Worm (Caenorhabditis elegans): ENCODE measurements around the gene M02F4.1.

Gene M02F4.1

DNA sequence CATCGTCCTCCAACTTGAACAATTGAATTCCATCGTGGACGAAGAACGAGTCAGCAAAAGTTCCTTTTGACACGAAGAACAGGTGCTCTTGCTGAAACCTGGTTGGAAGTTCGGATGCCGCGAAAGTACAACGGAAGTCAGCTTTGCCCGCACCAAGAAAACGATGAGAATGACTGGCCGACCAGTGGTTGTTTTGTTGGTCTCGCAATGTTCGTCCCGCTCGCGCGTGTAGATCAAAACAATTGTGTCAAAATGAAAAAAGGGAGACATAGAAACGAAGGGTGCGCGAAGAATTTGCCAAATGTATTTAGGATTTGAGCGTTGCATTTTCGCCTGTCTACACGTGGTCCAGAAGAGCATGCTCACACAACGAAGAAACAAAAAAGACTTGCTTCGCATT, at the start of gene M02F4.1:
TSS of gene M02F4.1 (minus strand) at position 101 of the 400 bp plus-strand sequence.
- TF ChIP-seq lin-39 (tag; optimal IDR thresholded peaks at IDR 0.05): no peak
- TF ChIP-seq lin-11 (tag; optimal IDR thresholded peaks at IDR 0.05): no peak
- TF ChIP-seq ceh-82 (tag; optimal IDR thresholded peaks at IDR 0.05): no peak
- TF ChIP-seq sma-3 (GFP tag; optimal IDR thresholded peaks at IDR 0.05): no peak
- TF ChIP-seq lin-13 (GFP tag; optimal IDR thresholded peaks at IDR 0.05): no peak
- no peak for TF ChIP-seq R02D3.7 (tag; optimal IDR thresholded peaks at IDR 0.05)
- no peak for TF ChIP-seq sma-9 (GFP tag; optimal IDR thresholded peaks at IDR 0.05)
- no peak for TF ChIP-seq sma-9 (tag; optimal IDR thresholded peaks at IDR 0.05)
- no peak for TF ChIP-seq ama-1 (optimal IDR thresholded peaks at IDR 0.05)
- TF ChIP-seq mbf-1 (tag; optimal IDR thresholded peaks at IDR 0.05): no peak
- no peak for TF ChIP-seq crh-2 (tag; optimal IDR thresholded peaks at IDR 0.05)
- no peak for TF ChIP-seq peb-1 (tag; optimal IDR thresholded peaks at IDR 0.05)
- TF ChIP-seq dmd-4 (tag; optimal IDR thresholded peaks at IDR 0.05): no peak
- no peak for TF ChIP-seq fos-1 (tag; optimal IDR thresholded peaks at IDR 0.05)
- TF ChIP-seq lsy-2 (tag; optimal IDR thresholded peaks at IDR 0.05): no peak
- TF ChIP-seq nhr-11 (tag; optimal IDR thresholded peaks at IDR 0.05): no peak
- TF ChIP-seq ztf-11 (tag; optimal IDR thresholded peaks at IDR 0.05): no peak
- TF ChIP-seq ztf-4 (tag; optimal IDR thresholded peaks at IDR 0.05): no peak
- no peak for TF ChIP-seq nhr-77 (tag; optimal IDR thresholded peaks at IDR 0.05)
- TF ChIP-seq gmeb-1 (tag; optimal IDR thresholded peaks at IDR 0.05): no peak

- no peak for TF ChIP-seq unc-39 (tag; optimal IDR thresholded peaks at IDR 0.05)
- TF ChIP-seq lsy-2 (tag; optimal IDR thresholded peaks at IDR 0.05): no peak
- no peak for TF ChIP-seq nhr-23 (tag; optimal IDR thresholded peaks at IDR 0.05)
- TF ChIP-seq egl-27 (tag; optimal IDR thresholded peaks at IDR 0.05): no peak
- no peak for TF ChIP-seq C34F6.9 (tag; optimal IDR thresholded peaks at IDR 0.05)
- no peak for TF ChIP-seq ceh-16 (tag; optimal IDR thresholded peaks at IDR 0.05)
Observed at ce11 chrX:3070322-3070721, 41.4 kb upstream of the M02F4.1 start, which contains the start of gene ceh-31. ceh-31 (minus strand) TSS chrX:3070422.

ce11 chrX:3067052-3067451, 38.1 kb upstream of the M02F4.1 start:
- TF ChIP-seq egl-27 (tag; optimal IDR thresholded peaks at IDR 0.05) (no peak), lin-11 (tag; optimal IDR thresholded peaks at IDR 0.05) (no peak)

DNA sequence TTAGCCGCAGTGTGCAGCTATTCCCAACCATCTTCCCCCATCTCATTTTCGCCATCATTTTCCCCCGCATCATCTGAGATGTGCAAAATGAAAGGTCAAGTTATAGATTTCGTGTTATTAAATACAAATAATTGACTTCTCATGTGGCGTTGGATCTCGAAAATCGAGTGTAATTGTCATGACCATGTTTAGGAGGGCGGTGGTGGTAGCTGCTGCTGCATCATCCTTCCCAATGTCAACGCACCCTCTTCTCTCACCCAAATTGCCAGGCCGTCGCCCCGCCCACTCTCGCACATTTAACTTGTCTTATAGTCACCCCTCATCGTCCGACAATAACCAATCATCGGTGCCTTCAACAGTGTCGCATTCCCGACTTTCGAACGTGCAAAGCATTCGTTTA, 34.3 kb upstream of the M02F4.1 start, which contains the start of gene ceh-30:
TSS of gene ceh-30 (plus strand) at position 301 of the 400 bp plus-strand sequence.
- TF ChIP-seq unc-62 (GFP tag; optimal IDR thresholded peaks at IDR 0.05) (no peak), nhr-21 (tag; optimal IDR thresholded peaks at IDR 0.05) (no peak), crh-2 (tag; optimal IDR thresholded peaks at IDR 0.05) (no peak), unc-39 (tag; optimal IDR thresholded peaks at IDR 0.05) (no peak), mbf-1 (tag; optimal IDR thresholded peaks at IDR 0.05) (no peak), mab-5 (tag; optimal IDR thresholded peaks at IDR 0.05) (no peak), ztf-1 (GFP tag; conservative IDR thresholded peaks at IDR 0.05) (no peak), egl-27 (tag; optimal IDR thresholded peaks at IDR 0.05) (no peak), unc-55 (GFP tag; optimal IDR thresholded peaks at IDR 0.05) (no peak), sma-3 (GFP tag; optimal IDR thresholded peaks at IDR 0.05) (no peak), ztf-4 (tag; optimal IDR thresholded peaks at IDR 0.05) (no peak), nhr-237 (tag; optimal IDR thresholded peaks at IDR 0.05) (no peak), R02D3.7 (tag; optimal IDR thresholded peaks at IDR 0.05) (no peak), fos-1 (tag; optimal IDR thresholded peaks at IDR 0.05) (no peak)

DNA sequence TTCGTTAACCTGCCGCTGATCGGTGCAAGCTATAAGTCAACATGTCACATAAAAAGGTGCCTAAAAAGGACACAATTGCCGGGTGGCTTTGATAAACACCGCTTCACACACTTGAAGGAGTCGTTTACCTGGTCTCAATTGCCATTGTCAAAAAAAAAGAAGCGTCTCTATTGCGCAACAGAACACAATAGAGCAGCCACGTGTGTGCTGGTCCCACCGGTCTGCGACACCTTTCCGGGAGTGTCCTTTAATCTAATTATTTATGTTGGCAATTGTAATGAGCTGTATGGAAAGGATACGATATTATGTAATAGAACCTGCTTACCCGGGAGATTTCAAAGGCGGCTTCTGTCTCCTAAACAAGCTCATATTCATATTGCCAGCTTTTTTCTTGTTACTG, 32.8 kb upstream of the M02F4.1 start:
- no peak for TF ChIP-seq ZK546.5 (tag; optimal IDR thresholded peaks at IDR 0.05)
- no peak for TF ChIP-seq peb-1 (tag; optimal IDR thresholded peaks at IDR 0.05)
- no peak for TF ChIP-seq nhr-11 (tag; optimal IDR thresholded peaks at IDR 0.05)
- TF ChIP-seq ceh-82 (tag; optimal IDR thresholded peaks at IDR 0.05): no peak
- TF ChIP-seq nhr-129 (tag; optimal IDR thresholded peaks at IDR 0.05): no peak
- TF ChIP-seq snpc-4 (tag; optimal IDR thresholded peaks at IDR 0.05): no peak
- no peak for TF ChIP-seq nhr-23 (tag; optimal IDR thresholded peaks at IDR 0.05)
- TF ChIP-seq nhr-77 (tag; optimal IDR thresholded peaks at IDR 0.05): no peak
- no peak for TF ChIP-seq unc-55 (GFP tag; optimal IDR thresholded peaks at IDR 0.05)
- TF ChIP-seq C34F6.9 (tag; optimal IDR thresholded peaks at IDR 0.05): no peak
- no peak for TF ChIP-seq Y55F3AM.14 (GFP tag; optimal IDR thresholded peaks at IDR 0.05)
- no peak for TF ChIP-seq dmd-4 (tag; optimal IDR thresholded peaks at IDR 0.05)
- no peak for TF ChIP-seq elt-1 (tag; optimal IDR thresholded peaks at IDR 0.05)
- TF ChIP-seq ceh-16 (tag; optimal IDR thresholded peaks at IDR 0.05): no peak
- TF ChIP-seq ztf-4 (tag; optimal IDR thresholded peaks at IDR 0.05): no peak
- no peak for TF ChIP-seq nhr-12 (tag; optimal IDR thresholded peaks at IDR 0.05)
- TF ChIP-seq fos-1 (tag; optimal IDR thresholded peaks at IDR 0.05): no peak
- no peak for TF ChIP-seq skn-1 (tag; optimal IDR thresholded peaks at IDR 0.05)

All from whole organism, L2 larva.